Worm (Caenorhabditis elegans) whole organism, L3 larva: ENCODE measurements around the gene R07H5.9.

Source experiments
- R02D3.7 ChIP-seq: fragments of 150-350 bp; optimal IDR thresholded peaks from 2 replicates; lab custom pipeline; 2014; ENCODE audit warnings: missing biosample characterization, missing genetic modification characterization
- ZK546.5 ChIP-seq: sonication (generic microtip); optimal IDR thresholded peaks from 2 replicates; lab custom pipeline; 2017; ENCODE audit warnings: missing biosample characterization, missing genetic modification characterization
- ama-1 ChIP-seq: fragments of 150-350 bp; optimal IDR thresholded peaks from 2 replicates; lab custom pipeline; 2018
- ceh-16 ChIP-seq: sonication (generic microtip); optimal IDR thresholded peaks from 2 replicates; lab custom pipeline; 2017; ENCODE audit warnings: missing biosample characterization, missing genetic modification characterization
- ceh-28 ChIP-seq: fragments of 150-350 bp; optimal IDR thresholded peaks from 2 replicates; lab custom pipeline; 2014; ENCODE audit warnings: missing biosample characterization, missing genetic modification reagents, missing genetic modification characterization
- ceh-82 ChIP-seq: fragments of 150-350 bp; optimal IDR thresholded peaks from 2 replicates; lab custom pipeline; 2014; ENCODE audit warnings: missing biosample characterization, missing genetic modification characterization
- daf-12 ChIP-seq: fragments of 150-350 bp; optimal IDR thresholded peaks from 2 replicates; lab custom pipeline; 2014; ENCODE audit warnings: missing biosample characterization, missing genetic modification reagents, missing genetic modification characterization
- egl-5 ChIP-seq: fragments of 150-350 bp; optimal IDR thresholded peaks from 2 replicates; lab custom pipeline; 2017; ENCODE audit warnings: missing biosample characterization, missing genetic modification reagents, missing genetic modification characterization, inconsistent platforms
- elt-1 ChIP-seq: fragments of 150-350 bp; optimal IDR thresholded peaks from 2 replicates; lab custom pipeline; 2014; ENCODE audit warnings: missing biosample characterization, missing genetic modification characterization
- elt-2 ChIP-seq: sonication (generic microtip); optimal IDR thresholded peaks from 2 replicates; lab custom pipeline; 2016; ENCODE audit warnings: missing genetic modification reagents, mild to moderate bottlenecking, missing genetic modification characterization, missing compliant biosample characterization
- elt-3 ChIP-seq, 3 experiments: fragments of 150-350 bp in 1 of 3; sonication (generic microtip) in 2 of 3; optimal IDR thresholded peaks; 2 replicates in 2 of 3; 4 replicates in 1 of 3; lab custom pipeline; 2014 to 2017; ENCODE audit warnings: missing biosample characterization in 3 of 3, missing genetic modification characterization in 3 of 3
- fkh-2 ChIP-seq: fragments of 150-350 bp; optimal IDR thresholded peaks from 2 replicates; lab custom pipeline; 2014; ENCODE audit warnings: missing biosample characterization, missing genetic modification reagents, missing genetic modification characterization
- hmg-11 ChIP-seq: sonication (generic microtip); optimal IDR thresholded peaks from 2 replicates; lab custom pipeline; 2016; ENCODE audit warnings: missing genetic modification characterization, missing compliant biosample characterization
- jun-1 ChIP-seq: fragments of 150-350 bp; optimal IDR thresholded peaks from 2 replicates; lab custom pipeline; 2014; ENCODE audit warnings: missing biosample characterization, missing genetic modification reagents, missing genetic modification characterization
- lin-15B ChIP-seq: fragments of 150-350 bp; optimal IDR thresholded peaks from 2 replicates; lab custom pipeline; 2014; ENCODE audit warnings: missing biosample characterization, missing genetic modification characterization
- lin-39 ChIP-seq: fragments of 150-350 bp; optimal IDR thresholded peaks from 2 replicates; lab custom pipeline; 2018; ENCODE audit warnings: missing biosample characterization, missing genetic modification reagents, missing genetic modification characterization
- nfya-1 ChIP-seq: sonication (generic microtip); optimal IDR thresholded peaks from 2 replicates; lab custom pipeline; 2017; ENCODE audit warnings: missing genetic modification characterization, mild to moderate bottlenecking, missing compliant biosample characterization, antibody characterized with exemption, moderate library complexity; ENCODE audit not compliant: insufficient read depth
- nhr-11 ChIP-seq: fragments of 150-350 bp; optimal IDR thresholded peaks from 2 replicates; lab custom pipeline; 2014; ENCODE audit warnings: missing biosample characterization, missing genetic modification characterization
- nhr-12 ChIP-seq: fragments of 150-350 bp; optimal IDR thresholded peaks from 2 replicates; lab custom pipeline; 2014; ENCODE audit warnings: missing biosample characterization, missing genetic modification characterization
- nhr-23 ChIP-seq: fragments of 150-350 bp; optimal IDR thresholded peaks from 2 replicates; lab custom pipeline; 2014; ENCODE audit warnings: missing biosample characterization, missing genetic modification reagents, missing genetic modification characterization
- nhr-25 ChIP-seq: sonication (generic microtip); optimal IDR thresholded peaks from 2 replicates; lab custom pipeline; 2017; ENCODE audit warnings: missing biosample characterization, missing genetic modification characterization
- nhr-43 ChIP-seq: sonication (generic microtip); optimal IDR thresholded peaks from 2 replicates; lab custom pipeline; 2016; ENCODE audit warnings: mild to moderate bottlenecking, missing genetic modification characterization, missing compliant biosample characterization; ENCODE audit not compliant: poor library complexity, severe bottlenecking
- nhr-67 ChIP-seq: fragments of 150-350 bp; optimal IDR thresholded peaks from 2 replicates; lab custom pipeline; 2014; ENCODE audit warnings: missing biosample characterization, missing genetic modification characterization
- nhr-76 ChIP-seq: fragments of 150-350 bp; sonication (generic microtip); optimal IDR thresholded peaks from 5 replicates; lab custom pipeline; 2014; ENCODE audit warnings: missing biosample characterization, missing genetic modification characterization
- nhr-77 ChIP-seq: fragments of 150-350 bp; optimal IDR thresholded peaks from 2 replicates; lab custom pipeline; 2014; ENCODE audit warnings: missing biosample characterization, missing genetic modification characterization
- pha-4 ChIP-seq: fragments of 150-350 bp; optimal IDR thresholded peaks from 2 replicates; lab custom pipeline; 2014; ENCODE audit warnings: missing biosample characterization, missing genetic modification reagents, missing genetic modification characterization
- sea-2 ChIP-seq: fragments of 150-350 bp; sonication (generic microtip); optimal IDR thresholded peaks from 4 replicates; lab custom pipeline; 2014; ENCODE audit warnings: missing biosample characterization, missing genetic modification reagents, missing genetic modification characterization
- skn-1 ChIP-seq: fragments of 150-350 bp; optimal IDR thresholded peaks from 2 replicates; lab custom pipeline; 2014; ENCODE audit warnings: missing biosample characterization, missing genetic modification characterization
- snpc-4 ChIP-seq: fragments of 150-350 bp; optimal IDR thresholded peaks from 2 replicates; lab custom pipeline; 2014; ENCODE audit warnings: missing biosample characterization, missing genetic modification characterization
- unc-39 ChIP-seq: sonication (generic microtip); optimal IDR thresholded peaks from 4 replicates; lab custom pipeline; 2017; ENCODE audit warnings: missing biosample characterization, missing genetic modification characterization
- unc-62 ChIP-seq: fragments of 150-350 bp; sonication (generic microtip); optimal IDR thresholded peaks from 4 replicates; lab custom pipeline; 2014; ENCODE audit warnings: missing biosample characterization, missing genetic modification reagents, missing genetic modification characterization
- zag-1 ChIP-seq: fragments of 150-350 bp; optimal IDR thresholded peaks from 2 replicates; lab custom pipeline; 2014; ENCODE audit warnings: missing biosample characterization, missing genetic modification characterization
- ztf-11 ChIP-seq: fragments of 150-350 bp; optimal IDR thresholded peaks from 2 replicates; lab custom pipeline; 2014; ENCODE audit warnings: missing biosample characterization, missing genetic modification characterization
- ztf-4 ChIP-seq: fragments of 150-350 bp; optimal IDR thresholded peaks from 2 replicates; lab custom pipeline; 2014; ENCODE audit warnings: missing biosample characterization, missing genetic modification characterization

R07H5.9 gene

DNA sequence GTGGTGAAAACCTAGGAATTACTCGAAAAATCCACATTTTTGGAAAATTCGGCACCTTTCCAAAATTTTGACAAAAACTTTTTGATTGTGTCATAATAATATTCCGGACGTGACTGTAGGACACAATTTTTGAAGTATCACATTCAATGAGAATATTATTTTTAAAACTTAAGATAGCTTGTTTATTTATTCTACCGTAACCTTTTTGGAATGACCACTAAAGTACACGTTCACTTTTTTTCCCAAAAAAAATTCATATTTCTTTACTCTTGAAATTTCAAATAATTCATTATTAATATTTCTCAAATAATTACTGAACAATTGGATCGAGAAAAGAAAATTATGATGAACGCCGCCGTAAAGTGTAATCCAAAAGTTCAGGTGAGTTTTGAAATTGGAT, at the start of gene R07H5.9:
TSS of gene R07H5.9 (plus strand) at position 301 of the 400 bp plus-strand sequence.
- TF ChIP-seq nhr-23 (tag; lab: Kevin White, UChicago) (no peak), nhr-25 (tag; lab: Kevin White, UChicago) (no peak), unc-39 (no peak), nhr-67 (tag; lab: Kevin White, UChicago) (no peak), ztf-4 (tag; lab: Kevin White, UChicago) (no peak)
- TF ChIP-seq, all 47 proteins: peak for 0

ce11 chrIV:11159886-11160285, 47.4 kb upstream of the R07H5.9 start, which contains the start of gene mboa-4:
Gene mboa-4, minus strand, starts transcription at chrIV:11159986.
- no peak for TF ChIP-seq ZK546.5 (tag; lab: Kevin White, UChicago)
- no peak for TF ChIP-seq ceh-16 (tag; lab: Kevin White, UChicago)
- TF ChIP-seq sea-2 (GFP tag; lab: Kevin White, UChicago): no peak

ce11 chrIV:11160707-11161106, 46.6 kb upstream of the R07H5.9 start, which contains the start of gene C08F8.15:
Gene C08F8.15, minus strand, starts transcription at chrIV:11160807.
- TF ChIP-seq ama-1 (lab: Kevin White, UChicago) (no peak), elt-1 (no peak), unc-39 (no peak), pha-4 (no peak), elt-2 (tag; lab: Kevin White, UChicago) (no peak), nhr-12 (no peak), nfya-1 (no peak), ceh-82 (tag; lab: Kevin White, UChicago) (no peak), sea-2 (GFP tag; lab: Kevin White, UChicago) (no peak), fkh-2 (tag; lab: Kevin White, UChicago) (no peak), egl-5 (no peak), lin-15B (tag; lab: Kevin White, UChicago) (no peak), ztf-11 (no peak), nhr-25 (tag; lab: Kevin White, UChicago) (no peak), lin-39 (no peak)

DNA sequence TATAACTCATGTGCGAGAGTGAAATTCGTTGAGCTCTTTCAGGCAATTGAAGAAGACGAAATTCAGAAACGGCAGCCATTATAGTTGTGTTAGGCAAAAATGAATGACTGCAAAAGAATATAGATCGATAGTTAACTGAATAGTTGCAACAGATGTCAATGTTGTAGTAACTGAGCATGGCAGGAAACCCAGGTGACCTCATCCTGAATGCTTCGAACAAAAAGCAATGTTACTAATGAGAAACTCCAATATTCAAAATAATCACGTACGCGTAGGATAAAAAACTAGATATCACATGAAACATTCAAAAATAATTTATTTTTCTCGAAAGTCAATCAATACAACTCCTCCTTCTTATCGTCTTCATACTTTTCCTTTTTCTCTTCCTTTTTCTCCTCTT, 44.8 kb upstream of the R07H5.9 start, which contains the start of gene fbxb-9:
TSS of gene fbxb-9 (minus strand) at position 101 of the 400 bp plus-strand sequence.
- TF ChIP-seq ZK546.5 (tag; lab: Kevin White, UChicago) (no peak), zag-1 (tag; lab: Kevin White, UChicago) (no peak), lin-39 (no peak), ama-1 (lab: Kevin White, UChicago) (no peak), R02D3.7 (tag; lab: Kevin White, UChicago) (no peak), nfya-1 (no peak), fkh-2 (tag; lab: Kevin White, UChicago) (no peak), nhr-11 (tag; lab: Kevin White, UChicago) (no peak), ceh-82 (tag; lab: Kevin White, UChicago) (no peak), nhr-43 (tag; lab: Kevin White, UChicago) (no peak), unc-62 (no peak)

DNA sequence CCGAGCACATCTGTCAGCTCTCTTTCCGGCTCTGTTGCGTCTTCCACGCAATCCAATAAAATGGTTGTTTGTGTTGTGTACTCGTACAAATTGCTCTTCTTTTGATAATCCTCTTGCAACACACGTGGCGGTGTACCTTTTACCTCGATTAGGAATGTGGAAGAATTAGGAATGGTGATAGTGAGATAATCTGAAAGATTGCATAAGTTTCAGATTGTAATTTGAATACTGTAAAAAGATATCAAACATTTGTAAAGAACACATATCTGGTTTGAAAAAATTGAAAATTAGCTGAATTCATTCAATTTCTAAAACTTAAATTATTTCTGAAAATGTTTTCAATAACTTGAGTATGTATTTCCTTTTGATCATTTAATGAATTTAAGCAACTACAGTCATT, 42.5 kb upstream of the R07H5.9 start, which contains the start of gene C08F8.6:
TSS of gene C08F8.6 (minus strand) at position 101 of the 400 bp plus-strand sequence.
- TF ChIP-seq snpc-4 (tag; lab: Kevin White, UChicago) (no peak), ama-1 (lab: Kevin White, UChicago) (no peak), nhr-43 (tag; lab: Kevin White, UChicago) (no peak), jun-1 (tag; lab: Kevin White, UChicago) (no peak), ceh-28 (tag; lab: Kevin White, UChicago) (no peak), nfya-1 (no peak), nhr-67 (tag; lab: Kevin White, UChicago) (no peak), egl-5 (no peak), hmg-11 (tag; lab: Kevin White, UChicago) (no peak), daf-12 (no peak), nhr-12 (no peak), nhr-77 (no peak), nhr-76 (tag; lab: Kevin White, UChicago) (no peak), pha-4 (no peak), skn-1 (no peak), ceh-82 (tag; lab: Kevin White, UChicago) (no peak), elt-3 (tag; optimal IDR thresholded peaks at IDR 0.05; lab: Kevin White, UChicago) (no peak), lin-39 (no peak), nhr-25 (tag; lab: Kevin White, UChicago) (no peak)
